Worm (Caenorhabditis elegans) whole organism, young adult: ENCODE data around the gene ddx-19.

Experiments
- B0035.1 ChIP-seq: sonication (generic microtip); optimal IDR thresholded peaks from 2 replicates; lab custom pipeline; 2016; ENCODE audit warnings: missing genetic modification characterization, mild to moderate bottlenecking, missing compliant biosample characterization, missing genotype, missing genetic modification reagents
- B0261.1 ChIP-seq: sonication (generic microtip); optimal IDR thresholded peaks from 2 replicates; lab custom pipeline; 2016; ENCODE audit warnings: mild to moderate bottlenecking, missing genetic modification characterization, moderate library complexity, missing compliant biosample characterization
- B0336.3 ChIP-seq: fragments of 200-800 bp; sonication (Bioruptor generic); IDR thresholded peaks from 2 replicates; pipeline ENCODE4 v1.3.6; 2022; ENCODE audit warnings: missing genetic modification characterization, missing compliant biosample characterization
- C06A6.2 ChIP-seq: fragments of 200-800 bp; sonication (Bioruptor generic); conservative IDR thresholded peaks from 2 replicates; pipeline ENCODE4 v1.3.6; 2022; ENCODE audit warnings: missing genetic modification characterization, missing compliant biosample characterization
- D2030.7 ChIP-seq: fragments of 200-800 bp; sonication (Bioruptor generic); IDR thresholded peaks from 2 replicates; pipeline ENCODE4 v1.3.6; 2022; ENCODE audit warnings: missing genetic modification reagents, missing genetic modification characterization, missing compliant biosample characterization
- F10E7.11 ChIP-seq: sonication (generic microtip); optimal IDR thresholded peaks from 2 replicates; lab custom pipeline; 2017; ENCODE audit warnings: mild to moderate bottlenecking, missing genetic modification characterization, moderate library complexity, missing compliant biosample characterization
- F23B12.7 ChIP-seq: sonication (generic microtip); optimal IDR thresholded peaks from 2 replicates; lab custom pipeline; 2017; ENCODE audit warnings: missing genetic modification characterization, mild to moderate bottlenecking, missing compliant biosample characterization, antibody characterized with exemption, moderate library complexity; ENCODE audit not compliant: insufficient read depth
- F39B2.1 ChIP-seq: fragments of 200-800 bp; sonication (Bioruptor generic); IDR thresholded peaks from 2 replicates; pipeline ENCODE4 v1.3.6; 2022; ENCODE audit warnings: missing genetic modification reagents, missing genetic modification characterization, missing compliant biosample characterization
- F55B11.4 ChIP-seq: sonication (generic microtip); optimal IDR thresholded peaks from 2 replicates; lab custom pipeline; 2016; ENCODE audit warnings: missing compliant biosample characterization, missing genetic modification characterization, borderline replicate concordance; ENCODE audit not compliant: insufficient read depth
- K11D2.4 ChIP-seq: fragments of 200-800 bp; sonication (Bioruptor generic); IDR thresholded peaks from 2 replicates; pipeline ENCODE4 v1.3.6; 2022; ENCODE audit warnings: missing genetic modification reagents, missing genetic modification characterization, missing compliant biosample characterization
- K12H6.12 ChIP-seq: fragments of 200-800 bp; sonication (Bioruptor generic); optimal IDR thresholded peaks from 2 replicates; lab custom pipeline; 2018; ENCODE audit warnings: mild to moderate bottlenecking, missing genetic modification characterization, missing compliant biosample characterization
- T26A5.8 ChIP-seq: sonication (generic microtip); optimal IDR thresholded peaks from 2 replicates; lab custom pipeline; 2016; ENCODE audit warnings: missing genetic modification characterization, missing compliant biosample characterization
- Y53G8AR.9 ChIP-seq: fragments of 200-800 bp; sonication (Bioruptor generic); conservative IDR thresholded peaks from 2 replicates; pipeline ENCODE4 v1.3.6; 2022; ENCODE audit warnings: missing genetic modification reagents, missing genetic modification characterization, missing compliant biosample characterization
- Y95B8A.8 ChIP-seq: fragments of 200-800 bp; sonication (Bioruptor generic); IDR thresholded peaks from 2 replicates; pipeline ENCODE4 v1.3.6; 2022; ENCODE audit warnings: missing genetic modification reagents, missing genetic modification characterization, missing compliant biosample characterization
- aptf-3 ChIP-seq: fragments of 200-800 bp; sonication (Bioruptor generic); IDR thresholded peaks from 2 replicates; pipeline ENCODE4 v1.3.6; 2022; ENCODE audit warnings: missing genetic modification characterization, missing compliant biosample characterization
- cebp-1 ChIP-seq, 2 experiments: fragments of 200-800 bp in 1 of 2; sonication (Bioruptor generic) in 1 of 2; sonication (generic microtip) in 1 of 2; IDR thresholded peaks in 1 of 2; optimal IDR thresholded peaks in 1 of 2; 2 replicates each; pipeline versions ENCODE4 v1.3.6 to Lab custom; 2017 to 2022; ENCODE audit warnings: missing compliant biosample characterization in 2 of 2, missing genetic modification characterization in 2 of 2, mild to moderate bottlenecking in 1 of 2, missing genetic modification reagents in 1 of 2, moderate library complexity in 1 of 2
- ceh-27 ChIP-seq: fragments of 200-800 bp; sonication (Bioruptor generic); optimal IDR thresholded peaks from 2 replicates; lab custom pipeline; 2018; ENCODE audit warnings: mild to moderate bottlenecking, missing genetic modification characterization, moderate library complexity, missing compliant biosample characterization
- ceh-40 ChIP-seq: fragments of 200-800 bp; sonication (Bioruptor generic); IDR thresholded peaks from 2 replicates; pipeline ENCODE4 v1.3.6; 2022; ENCODE audit warnings: missing genetic modification characterization, missing compliant biosample characterization
- ceh-91 ChIP-seq: fragments of 200-800 bp; sonication (Bioruptor generic); IDR thresholded peaks from 2 replicates; pipeline ENCODE4 v1.3.6; 2022; ENCODE audit warnings: missing genetic modification reagents, missing genetic modification characterization, missing compliant biosample characterization
- die-1 ChIP-seq: sonication (generic microtip); optimal IDR thresholded peaks from 2 replicates; lab custom pipeline; 2016; ENCODE audit warnings: missing genotype, mild to moderate bottlenecking, missing genetic modification characterization, missing compliant biosample characterization
- efl-1 ChIP-seq: fragments of 150-350 bp; optimal IDR thresholded peaks from 2 replicates; lab custom pipeline; 2014; ENCODE audit warnings: missing biosample characterization, missing genetic modification reagents, missing genetic modification characterization
- egl-18 ChIP-seq: fragments of 200-800 bp; sonication (Bioruptor generic); IDR thresholded peaks from 2 replicates; pipeline ENCODE4 v1.3.6; 2022; ENCODE audit warnings: missing genetic modification reagents, missing genetic modification characterization, missing compliant biosample characterization
- egl-44 ChIP-seq: fragments of 200-800 bp; sonication (Bioruptor generic); IDR thresholded peaks from 2 replicates; pipeline ENCODE4 v1.3.6; 2022; ENCODE audit warnings: missing genetic modification reagents, missing genetic modification characterization, missing compliant biosample characterization
- egrh-3 ChIP-seq: fragments of 200-800 bp; sonication (Bioruptor generic); IDR thresholded peaks from 2 replicates; pipeline ENCODE4 v1.3.6; 2022; ENCODE audit warnings: missing genetic modification reagents, missing genetic modification characterization, missing compliant biosample characterization
- gei-17 ChIP-seq: fragments of 200-800 bp; sonication (Bioruptor generic); optimal IDR thresholded peaks from 2 replicates; lab custom pipeline; 2018; ENCODE audit warnings: mild to moderate bottlenecking, missing genetic modification characterization, missing compliant biosample characterization
- hrde-1 ChIP-seq: sonication (generic microtip); optimal IDR thresholded peaks from 2 replicates; lab custom pipeline; 2016; ENCODE audit warnings: missing genetic modification characterization, mild to moderate bottlenecking, missing compliant biosample characterization, moderate library complexity, missing genotype, missing genetic modification reagents, borderline replicate concordance
- lag-1 ChIP-seq: fragments of 200-800 bp; sonication (Bioruptor generic); IDR thresholded peaks from 2 replicates; pipeline ENCODE4 v1.3.6; 2022; ENCODE audit warnings: missing genetic modification reagents, missing genetic modification characterization, missing compliant biosample characterization
- let-526 ChIP-seq: fragments of 200-800 bp; sonication (Bioruptor generic); IDR thresholded peaks from 2 replicates; pipeline ENCODE4 v1.3.6; 2022; ENCODE audit warnings: missing genetic modification reagents, missing genetic modification characterization, missing compliant biosample characterization
- let-607 ChIP-seq, 2 experiments: fragments of 200-800 bp in 1 of 2; sonication (Bioruptor generic) in 1 of 2; sonication (generic microtip) in 1 of 2; optimal IDR thresholded peaks; 2 replicates each; lab custom pipeline; 2016 to 2018; ENCODE audit warnings: mild to moderate bottlenecking in 2 of 2, missing compliant biosample characterization in 2 of 2, missing genetic modification characterization in 2 of 2, moderate library complexity in 2 of 2, missing genotype in 1 of 2
- madf-10 ChIP-seq: sonication (generic microtip); optimal IDR thresholded peaks from 2 replicates; lab custom pipeline; 2016; ENCODE audit warnings: mild to moderate bottlenecking, missing genetic modification characterization, missing compliant biosample characterization
- madf-8 ChIP-seq: fragments of 200-800 bp; sonication (Bioruptor generic); conservative IDR thresholded peaks from 2 replicates; pipeline ENCODE4 v1.3.6; 2022; ENCODE audit warnings: missing genetic modification reagents, missing genetic modification characterization, missing compliant biosample characterization
- mxl-1 ChIP-seq: sonication (generic microtip); optimal IDR thresholded peaks from 2 replicates; lab custom pipeline; 2016; ENCODE audit warnings: missing genetic modification characterization, missing compliant biosample characterization
- nfya-2 ChIP-seq: fragments of 200-800 bp; sonication (Bioruptor generic); IDR thresholded peaks from 2 replicates; pipeline ENCODE4 v1.3.6; 2022; ENCODE audit warnings: missing genetic modification reagents, missing genetic modification characterization, missing compliant biosample characterization
- pbrm-1 ChIP-seq: fragments of 200-800 bp; sonication (Bioruptor generic); IDR thresholded peaks from 2 replicates; pipeline ENCODE4 v1.3.6; 2022; ENCODE audit warnings: missing genetic modification reagents, missing genetic modification characterization, missing compliant biosample characterization
- rpc-1 ChIP-seq, 2 experiments: fragments of 150-350 bp in 1 of 2; sonication (generic microtip) in 1 of 2; optimal IDR thresholded peaks; 2 replicates each; lab custom pipeline; 2014 to 2018; ENCODE audit warnings: missing biosample characterization in 1 of 2, missing genetic modification characterization in 1 of 2, missing genetic modification reagents in 1 of 2, missing genotype in 1 of 2
- sea-2 ChIP-seq: fragments of 200-800 bp; sonication (Bioruptor generic); IDR thresholded peaks from 2 replicates; pipeline ENCODE4 v1.3.6; 2022; ENCODE audit warnings: missing genetic modification characterization, missing compliant biosample characterization
- snpc-1.1 ChIP-seq: sonication (generic microtip); optimal IDR thresholded peaks from 2 replicates; lab custom pipeline; 2017; ENCODE audit warnings: missing genetic modification characterization, mild to moderate bottlenecking, missing compliant biosample characterization, antibody characterized with exemption, moderate library complexity, missing genotype, missing genetic modification reagents; ENCODE audit not compliant: insufficient read depth
- snpc-4 ChIP-seq, 5 experiments: fragments of 150-350 bp in 1 of 5; sonication (generic microtip) in 4 of 5; optimal IDR thresholded peaks; 2 replicates each; lab custom pipeline; 2014 to 2018; ENCODE audit warnings: missing genetic modification characterization in 5 of 5, missing biosample characterization in 3 of 5, antibody characterized with exemption in 2 of 5, mild to moderate bottlenecking in 2 of 5, missing compliant biosample characterization in 2 of 5, missing genotype in 2 of 5, moderate library complexity in 2 of 5, missing genetic modification reagents in 1 of 5
- sptf-2 ChIP-seq: fragments of 200-800 bp; sonication (Bioruptor generic); optimal IDR thresholded peaks from 2 replicates; lab custom pipeline; 2018; ENCODE audit warnings: mild to moderate bottlenecking, missing genetic modification characterization, missing compliant biosample characterization
- xnd-1 ChIP-seq: sonication (generic microtip); optimal IDR thresholded peaks from 2 replicates; lab custom pipeline; 2016; ENCODE audit warnings: missing genotype, missing genetic modification reagents, missing genetic modification characterization, missing compliant biosample characterization
- ztf-25 ChIP-seq: fragments of 200-800 bp; sonication (Bioruptor generic); IDR thresholded peaks from 2 replicates; pipeline ENCODE4 v1.3.6; 2022; ENCODE audit warnings: missing genetic modification reagents, missing genetic modification characterization, missing compliant biosample characterization
- ztf-26 ChIP-seq: sonication (generic microtip); optimal IDR thresholded peaks from 2 replicates; lab custom pipeline; 2017; ENCODE audit warnings: missing genetic modification characterization, missing compliant biosample characterization

The ddx-19 gene

ce11 chrII:8835857-8836256, 48.8 kb upstream of the ddx-19 start, which contains the start of gene F46C5.4:
Gene F46C5.4, plus strand, starts transcription at chrII:8836078.
- no peak for TF ChIP-seq die-1 (tag; lab: Kevin White, UChicago)
- TF ChIP-seq sea-2 (GFP tag; lab: Robert Waterston, UW) = no peak
- no peak for TF ChIP-seq efl-1 (GFP tag; lab: Kevin White, UChicago)
- TF ChIP-seq B0035.1 = no peak
- no peak for TF ChIP-seq aptf-3 (GFP tag; lab: Robert Waterston, UW)
- TF ChIP-seq pbrm-1 (GFP tag; lab: Robert Waterston, UW) = no peak
- no peak for TF ChIP-seq ztf-25 (GFP tag; lab: Robert Waterston, UW)
- no peak for TF ChIP-seq Y95B8A.8 (GFP tag; lab: Robert Waterston, UW)
- TF ChIP-seq madf-8 (GFP tag; lab: Robert Waterston, UW) = no peak
- no peak for TF ChIP-seq F39B2.1 (GFP tag; lab: Robert Waterston, UW)
- no peak for TF ChIP-seq mxl-1 (tag; lab: Kevin White, UChicago)
- no peak for TF ChIP-seq ceh-91
- TF ChIP-seq ceh-40 (GFP tag; lab: Robert Waterston, UW) = no peak
- TF ChIP-seq egl-18 (GFP tag; lab: Robert Waterston, UW) = no peak
- no peak for TF ChIP-seq egl-44
- TF ChIP-seq ztf-26 (tag; lab: Kevin White, UChicago) = no peak

- TF ChIP-seq ceh-27 (GFP tag; lab: Kevin White, UChicago) = no peak
- no peak for TF ChIP-seq snpc-4 (GFP tag; optimal IDR thresholded peaks at IDR 0.05; lab: Kevin White, UChicago)
- no peak for TF ChIP-seq snpc-4 (tag; optimal IDR thresholded peaks at IDR 0.05; lab: Kevin White, UChicago)
- TF ChIP-seq K11D2.4 (GFP tag; lab: Robert Waterston, UW) = no peak
- TF ChIP-seq lag-1 (GFP tag; lab: Robert Waterston, UW) = no peak
- TF ChIP-seq F10E7.11 (tag; lab: Kevin White, UChicago) = no peak
- no peak for TF ChIP-seq T26A5.8 (tag; lab: Kevin White, UChicago)
- TF ChIP-seq rpc-1 (optimal IDR thresholded peaks at IDR 0.05; lab: Kevin White, UChicago) = no peak
- no peak for TF ChIP-seq rpc-1 (tag; optimal IDR thresholded peaks at IDR 0.05; lab: Kevin White, UChicago)
- no peak for TF ChIP-seq snpc-1.1 (tag; lab: Kevin White, UChicago)
- no peak for TF ChIP-seq B0336.3 (GFP tag; lab: Robert Waterston, UW)
- TF ChIP-seq gei-17 = no peak
- no peak for TF ChIP-seq F23B12.7 (tag; lab: Kevin White, UChicago)
- TF ChIP-seq, all 124 proteins: peak for 0
Measured at ce11 chrII:8839025-8839424, 45.7 kb upstream of the ddx-19 start, which contains the start of gene F46C5.7. Gene F46C5.7, plus strand, starts transcription at chrII:8839325.

ce11 chrII:8844465-8845126, 40.1 kb upstream of the ddx-19 start, which contains the start of gene F46C5.6:
Gene F46C5.6, minus strand, starts transcription at chrII:8844515.
- TF ChIP-seq C06A6.2 (GFP tag; lab: Robert Waterston, UW) (no peak), madf-10 (tag; lab: Kevin White, UChicago) (no peak), let-607 (tag; optimal IDR thresholded peaks at IDR 0.05; lab: Kevin White, UChicago) (no peak), cebp-1 (GFP tag; IDR thresholded peaks at IDR 0.05; lab: Robert Waterston, UW) (no peak), cebp-1 (tag; optimal IDR thresholded peaks at IDR 0.05; lab: Kevin White, UChicago) (no peak), egl-18 (GFP tag; lab: Robert Waterston, UW) (no peak), egrh-3 (GFP tag; lab: Robert Waterston, UW) (no peak), Y53G8AR.9 (GFP tag; lab: Robert Waterston, UW) (no peak), hrde-1 (no peak), K12H6.12 (tag; lab: Kevin White, UChicago) (no peak), D2030.7 (GFP tag; lab: Robert Waterston, UW) (no peak), sea-2 (GFP tag; lab: Robert Waterston, UW) (no peak), nfya-2 (GFP tag; lab: Robert Waterston, UW) (no peak), xnd-1 (tag; lab: Kevin White, UChicago) (no peak), F55B11.4 (tag; lab: Kevin White, UChicago) (no peak), sptf-2 (GFP tag; lab: Kevin White, UChicago) (no peak), B0261.1 (tag; lab: Kevin White, UChicago) (no peak), let-526 (GFP tag; lab: Robert Waterston, UW) (no peak)
- TF ChIP-seq, all 124 proteins: peak for 0
